Fruit fly (Drosophila melanogaster) whole organism, embryonic: ENCODE results near the gene chrb.

Experiments used
- Ada2b ChIP-seq: fragments of 200-800 bp; sonication (Bioruptor generic); IDR thresholded peaks from 2 replicates; pipeline ENCODE4 v1.3.6; 2022; ENCODE audit warnings: missing biosample characterization, missing genetic modification characterization
- Doc2 ChIP-seq: fragments of 200-800 bp; sonication (Bioruptor generic); IDR thresholded peaks from 2 replicates; pipeline ENCODE4 v1.3.6; 2022; ENCODE audit warnings: missing biosample characterization, missing genetic modification characterization
- insv ChIP-seq, 2 experiments: fragments of 200-800 bp; sonication (Bioruptor generic); optimal IDR thresholded peaks; 3 replicates each; lab custom pipeline; 2016 to 2018; ENCODE audit warnings: missing biosample characterization in 2 of 2, missing genetic modification characterization in 2 of 2
- lbe ChIP-seq: fragments of 200-800 bp; sonication (Bioruptor generic); optimal IDR thresholded peaks from 2 replicates; lab custom pipeline; 2016; ENCODE audit warnings: missing biosample characterization, mild to moderate bottlenecking, missing genetic modification characterization
- vfl ChIP-seq: fragments of 200-800 bp; sonication (Bioruptor generic); optimal IDR thresholded peaks from 2 replicates; lab custom pipeline; 2016; ENCODE audit warnings: missing biosample characterization, missing genetic modification characterization

DNA sequence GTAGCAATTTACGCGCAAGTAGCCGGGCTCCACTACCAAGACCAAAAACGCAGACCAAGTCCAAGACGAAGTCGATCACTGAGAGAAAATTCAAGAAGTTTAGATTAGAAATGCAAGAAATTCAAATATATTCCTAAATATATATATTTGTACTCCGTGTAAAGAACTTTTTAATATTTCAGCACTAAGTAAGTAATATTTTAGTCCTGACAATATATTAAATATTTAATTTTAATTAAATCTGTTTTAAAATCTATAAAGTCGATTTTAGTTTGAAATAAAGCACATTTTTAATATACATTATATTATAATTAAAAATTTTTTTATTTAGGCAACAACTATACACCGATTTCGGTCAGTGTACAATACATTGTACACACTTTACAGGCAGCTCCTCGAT lies 20.4 kb upstream of the chrb start:
- no peak for TF ChIP-seq Doc2 (GFP tag; lab: Robert Waterston, UW)
- TF ChIP-seq vfl, result no peak
- TF ChIP-seq insv (GFP tag; optimal IDR thresholded peaks at IDR 0.05; lab: Kevin White, UChicago), result no peak
- no peak for TF ChIP-seq lbe
- TF ChIP-seq Ada2b, result no peak
